Fruit fly (Drosophila melanogaster): Measurements from ENCODE around the gene CG7218.

CG7218 gene

dm6 chr3R:18121385-18122151 lies 42.6 kb downstream of the CG7218 start:
- no peak for TF ChIP-seq noc (tag; optimal IDR thresholded peaks at IDR 0.05)

dm6 chr3R:18118695-18119094 lies 45.5 kb downstream of the CG7218 start:
- no peak for TF ChIP-seq noc (tag; optimal IDR thresholded peaks at IDR 0.05)

- TF ChIP-seq noc (tag; optimal IDR thresholded peaks at IDR 0.05): no peak
These were observed 46.0 kb downstream of the CG7218 start for dm6 chr3R:18118239-18118638.

- no peak for TF ChIP-seq noc (tag; optimal IDR thresholded peaks at IDR 0.05)
These were observed 46.7 kb downstream of the CG7218 start for dm6 chr3R:18117525-18117924.

- no peak for TF ChIP-seq noc (tag; optimal IDR thresholded peaks at IDR 0.05)
These were observed 49.4 kb downstream of the CG7218 start for dm6 chr3R:18114834-18115233.

- TF ChIP-seq noc (tag; optimal IDR thresholded peaks at IDR 0.05): no peak
These were observed 52.5 kb downstream of the CG7218 start for dm6 chr3R:18111709-18112110.

Measured in whole organism, larva.